Worm (Caenorhabditis elegans) whole organism, dauer: ENCODE data around the gene K10D11.6.

ENCODE experiments used
- unc-62 ChIP-seq: sonication (generic microtip); optimal IDR thresholded peaks from 2 replicates; lab custom pipeline; 2017; ENCODE audit warnings: missing biosample characterization, missing genetic modification reagents, missing genetic modification characterization

The K10D11.6 gene

DNA sequence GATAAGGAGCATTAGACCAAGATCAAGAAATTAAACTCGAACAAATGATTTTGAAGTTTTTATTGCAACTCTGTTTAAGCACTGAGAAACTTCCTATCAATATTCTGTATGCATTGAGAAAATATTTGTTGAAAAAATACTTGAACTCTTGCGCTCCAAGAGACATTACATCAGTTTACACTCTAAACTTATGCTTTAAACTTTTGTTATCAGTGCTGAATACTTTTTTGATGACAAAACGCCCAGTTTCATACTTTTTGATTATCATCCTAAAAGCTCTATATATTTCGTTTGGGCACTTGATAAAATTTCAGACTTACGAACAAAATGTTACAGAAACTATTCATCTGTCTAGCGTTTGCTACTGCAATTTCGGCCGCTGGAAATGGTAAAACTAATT, 13.3 kb downstream of the K10D11.6 start, which contains the start of gene dod-17:
Gene dod-17, plus strand, starts transcription at position 323 of the 400 bp plus-strand sequence.
- no peak for TF ChIP-seq unc-62 (GFP tag; lab: Kevin White, UChicago)

DNA sequence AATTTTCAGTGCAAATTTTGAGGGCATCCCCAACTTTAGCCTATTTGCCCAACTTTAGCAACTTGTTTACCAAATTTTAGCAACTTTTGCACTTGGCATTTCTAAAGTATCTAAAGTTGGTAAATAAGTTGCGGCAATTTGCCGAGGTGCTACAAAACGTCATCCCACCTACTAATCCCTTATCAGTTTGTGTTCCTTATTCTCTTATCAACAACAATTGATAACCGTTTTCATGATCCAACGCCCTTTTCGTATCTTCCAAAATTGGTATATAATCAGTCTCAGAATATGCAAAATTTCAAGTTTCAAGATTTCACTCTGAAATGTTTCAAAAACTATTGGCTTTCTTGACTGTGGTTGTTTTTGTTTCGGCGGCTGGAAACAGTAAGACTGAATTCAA, 15.9 kb downstream of the K10D11.6 start, which contains the start of gene F55G11.4:
Gene F55G11.4, plus strand, starts transcription at position 289 of the 400 bp plus-strand sequence.
- TF ChIP-seq unc-62 (GFP tag; lab: Kevin White, UChicago), result no peak

DNA sequence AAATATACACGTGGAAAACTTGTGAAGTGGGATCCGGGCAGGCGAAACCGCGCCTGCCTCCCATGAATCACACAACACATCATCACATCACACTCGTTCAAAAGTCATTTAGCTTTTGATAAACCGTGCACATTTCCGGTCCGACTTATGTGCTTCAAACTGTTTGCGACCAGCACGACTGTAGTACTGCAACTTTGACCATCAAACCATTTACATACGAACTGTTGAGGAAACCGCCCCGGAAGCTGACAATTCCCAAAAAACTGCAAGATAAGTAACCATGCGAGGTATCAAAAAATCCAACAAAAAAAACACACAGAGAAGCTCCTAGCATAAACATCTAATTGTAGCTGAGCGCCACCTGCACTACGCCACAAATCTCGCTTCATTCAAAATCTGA, 16.5 kb downstream of the K10D11.6 start:
- TF ChIP-seq unc-62 (GFP tag; lab: Kevin White, UChicago), result no peak

DNA sequence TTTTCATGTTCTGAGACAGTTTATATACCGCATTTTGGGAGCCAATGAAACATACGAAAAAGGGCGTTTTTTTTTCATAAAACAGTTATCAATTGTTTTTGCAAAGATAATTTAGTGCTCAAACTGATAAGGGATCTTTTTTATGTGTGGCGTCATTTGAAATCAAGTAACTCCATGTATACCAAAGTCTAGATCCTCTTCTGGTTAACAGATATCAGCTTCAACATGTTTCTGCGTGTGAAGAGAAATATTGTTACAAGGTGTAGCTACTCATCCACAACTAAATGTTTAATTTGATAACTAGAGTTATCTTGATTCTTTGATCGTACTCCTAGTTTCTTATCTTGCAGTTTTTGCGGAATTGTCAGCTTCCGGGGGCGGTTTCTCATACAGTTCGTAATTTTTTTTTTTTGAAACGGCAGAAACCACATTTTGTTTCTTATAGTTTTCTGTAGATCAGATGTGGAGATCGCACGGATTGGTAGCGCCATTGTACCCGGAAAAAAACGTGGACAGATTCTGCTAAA, 17.2 kb downstream of the K10D11.6 start:
- TF ChIP-seq unc-62 (GFP tag; lab: Kevin White, UChicago), result no peak

DNA sequence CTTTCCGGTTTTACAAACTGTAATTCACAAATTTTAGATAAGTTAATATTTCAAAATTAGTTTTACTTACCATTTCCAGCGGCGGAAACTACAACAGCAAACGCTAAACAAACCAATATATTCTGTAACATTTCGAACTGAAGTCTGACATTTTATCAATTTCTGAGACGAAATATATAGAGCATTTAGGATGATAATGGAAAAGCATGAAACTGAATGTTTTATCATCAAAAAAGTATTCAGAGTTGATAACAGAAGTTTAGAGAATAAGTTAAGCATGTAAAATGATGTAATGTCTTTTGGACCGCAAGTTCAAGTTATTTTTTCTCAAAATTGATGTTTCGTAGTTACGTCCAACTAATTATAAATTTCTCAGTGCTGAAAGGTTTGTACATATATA, 20.1 kb downstream of the K10D11.6 start, which contains the start of gene F55G11.2:
Gene F55G11.2, minus strand, starts transcription at position 149 of the 400 bp plus-strand sequence.
- TF ChIP-seq unc-62 (GFP tag; lab: Kevin White, UChicago), result no peak

ce11 chrIV:12967303-12967702, 22.0 kb downstream of the K10D11.6 start:
- no peak for TF ChIP-seq unc-62 (GFP tag; lab: Kevin White, UChicago)

DNA sequence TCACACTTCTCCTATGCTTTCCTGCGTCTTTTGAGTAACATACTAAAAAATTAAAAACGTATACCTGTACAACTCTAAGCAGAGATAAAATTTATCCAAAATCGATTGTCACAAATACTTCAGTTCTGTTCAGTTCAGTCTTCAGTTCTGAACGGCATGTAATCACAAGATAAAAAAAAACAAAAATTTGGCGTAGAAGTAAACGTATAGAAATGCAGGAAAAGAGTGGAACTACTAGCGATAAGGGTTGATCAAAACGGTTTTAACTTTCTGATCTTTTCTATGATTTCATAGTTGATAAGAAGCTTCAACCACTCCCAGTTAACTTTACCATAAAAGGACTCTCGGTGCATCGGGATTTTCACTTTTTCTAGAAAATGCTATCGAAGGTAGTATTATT, 24.2 kb downstream of the K10D11.6 start, which contains the start of gene dod-22:
Gene dod-22, plus strand, starts transcription at position 301 of the 400 bp plus-strand sequence.
- no peak for TF ChIP-seq unc-62 (GFP tag; lab: Kevin White, UChicago)

ce11 chrIV:12964648-12965047, 24.6 kb downstream of the K10D11.6 start:
- no peak for TF ChIP-seq unc-62 (GFP tag; lab: Kevin White, UChicago)

ce11 chrIV:12962564-12962963, 26.7 kb downstream of the K10D11.6 start, which contains the start of gene F55G11.8:
Gene F55G11.8, plus strand, starts transcription at chrIV:12962808.
- TF ChIP-seq unc-62 (GFP tag; lab: Kevin White, UChicago), result no peak

- TF ChIP-seq unc-62 (GFP tag; lab: Kevin White, UChicago), result no peak
Measured at ce11 chrIV:12960136-12960535, 29.1 kb downstream of the K10D11.6 start, which contains the start of gene F55G11.7. Gene F55G11.7, plus strand, starts transcription at chrIV:12960436.

DNA sequence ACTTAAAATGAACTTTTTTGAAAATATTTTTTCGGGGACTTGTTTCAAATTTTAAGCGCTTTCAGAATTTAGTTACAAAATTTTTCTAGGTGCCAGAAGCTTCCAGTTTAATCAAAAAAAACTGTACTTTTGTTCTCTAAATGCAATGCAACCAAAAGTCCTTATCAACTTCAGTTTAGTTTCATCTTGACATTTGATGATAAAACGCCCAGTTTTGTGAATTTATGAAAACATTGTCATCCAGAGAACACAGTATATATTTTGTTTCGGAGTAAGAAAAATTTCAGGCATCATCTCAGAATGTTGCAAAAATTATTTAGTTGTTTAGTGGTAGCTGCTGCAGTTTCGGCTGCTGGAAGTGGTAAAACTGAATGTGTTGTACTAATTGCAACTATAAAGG, 31.5 kb downstream of the K10D11.6 start, which contains the start of gene F55G11.6:
Gene F55G11.6, plus strand, starts transcription at position 301 of the 400 bp plus-strand sequence.
- TF ChIP-seq unc-62 (GFP tag; lab: Kevin White, UChicago), result no peak

DNA sequence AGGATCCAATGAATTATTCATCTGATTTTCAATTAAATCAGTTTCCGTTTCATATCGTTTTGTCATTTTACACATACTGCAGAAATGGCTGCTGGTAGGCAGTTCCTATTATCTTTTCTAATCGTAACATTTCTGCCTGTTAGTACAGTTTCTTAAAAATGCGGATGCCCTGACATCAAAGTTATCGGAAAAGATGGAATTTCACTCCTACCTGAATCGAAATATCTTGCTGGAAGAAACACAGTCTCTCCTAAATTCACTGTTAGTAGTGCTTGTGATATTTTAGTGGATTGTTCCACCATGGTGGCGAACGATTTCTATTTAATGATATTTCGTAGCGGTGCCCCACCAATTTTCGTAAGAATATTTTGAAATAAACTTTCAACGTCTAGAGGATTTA, 40.8 kb downstream of the K10D11.6 start, which contains the start of gene F55G11.10:
Gene F55G11.10, plus strand, starts transcription at position 301 of the 400 bp plus-strand sequence.
- TF ChIP-seq unc-62 (GFP tag; lab: Kevin White, UChicago), result no peak

ce11 chrIV:12946488-12946887, 42.8 kb downstream of the K10D11.6 start, which contains the start of gene F55G11.1:
Gene F55G11.1, minus strand, starts transcription at chrIV:12946588.
- TF ChIP-seq unc-62 (GFP tag; lab: Kevin White, UChicago), result no peak

DNA sequence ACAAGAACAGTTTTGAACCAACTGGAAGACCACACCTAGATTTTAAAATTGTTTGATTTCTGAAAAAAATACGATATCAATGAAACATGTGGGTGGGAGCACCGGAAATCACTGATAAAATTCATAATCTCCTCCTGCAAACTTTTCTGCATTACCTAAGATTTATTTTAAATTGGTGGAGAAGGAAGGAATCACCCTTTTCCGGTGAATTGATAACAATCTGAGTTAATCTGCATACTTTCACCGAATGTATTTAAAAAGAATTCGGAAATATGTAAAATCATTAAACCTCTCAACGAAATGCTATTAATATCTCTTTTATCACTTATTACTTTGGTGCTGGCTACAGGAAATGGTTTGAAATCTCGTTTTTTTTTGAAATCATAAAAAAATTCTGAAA, 46.6 kb downstream of the K10D11.6 start, which contains the start of gene dct-19:
Gene dct-19, plus strand, starts transcription at position 301 of the 400 bp plus-strand sequence.
- TF ChIP-seq unc-62 (GFP tag; lab: Kevin White, UChicago), result no peak

ce11 chrIV:12941254-12941653, 48.0 kb downstream of the K10D11.6 start, which contains the start of gene dod-24:
Gene dod-24, minus strand, starts transcription at chrIV:12941354.
- no peak for TF ChIP-seq unc-62 (GFP tag; lab: Kevin White, UChicago)
